Fruit fly (Drosophila melanogaster): ENCODE data around the gene CG33764.

CG33764 gene

dm6 chr3L:4254301-4254834 lies 12.9 kb downstream of the CG33764 start, which contains the start of the genes ago and CG1265 (continued):
- TF ChIP-seq CG14441 (GFP tag; IDR thresholded peaks at IDR 0.05) (peak; percentile 39; the same call in 1 of the 2 replicates), vvl (GFP tag; IDR thresholded peaks at IDR 0.05) (peak; percentile 34; the same call in 1 of the 2 replicates), CG14014 (GFP tag; IDR thresholded peaks at IDR 0.05) (peak; percentile 47), prd (optimal IDR thresholded peaks at IDR 0.05) (no peak), prd (GFP tag; IDR thresholded peaks at IDR 0.05) (peak; percentile 42; the same call in 1 of the 3 replicates), repo (GFP tag; optimal IDR thresholded peaks at IDR 0.05) (no peak), BEAF-32 (GFP tag; optimal IDR thresholded peaks at IDR 0.05) (peak; percentile 67), CG9609 (GFP tag; optimal IDR thresholded peaks at IDR 0.05) (peak; percentile 10), CHES-1-like (GFP tag; optimal IDR thresholded peaks at IDR 0.05) (no peak), CG8359 (GFP tag; optimal IDR thresholded peaks at IDR 0.05; ENCODE audit: borderline replicate concordance) (no peak), ci (GFP tag; IDR thresholded peaks at IDR 0.05) (peak; percentile 6; the same call in 1 of the 3 replicates), CG11723 (GFP tag; optimal IDR thresholded peaks at IDR 0.05) (no peak), exex (tag; optimal IDR thresholded peaks at IDR 0.05) (no peak), CG31441 (GFP tag; IDR thresholded peaks at IDR 0.05) (peak; percentile 69), Sox102F (GFP tag; optimal IDR thresholded peaks at IDR 0.05) (peak; percentile 34), kah (GFP tag; optimal IDR thresholded peaks at IDR 0.05) (no peak), NfI (GFP tag; optimal IDR thresholded peaks at IDR 0.05) (peak; percentile 49), Med (GFP tag) (peak; percentile 74), CG17385 (GFP tag; optimal IDR thresholded peaks at IDR 0.05) (peak; percentile 35), aop (GFP tag; IDR thresholded peaks at IDR 0.05) (no peak), toy (GFP tag; IDR thresholded peaks at IDR 0.05) (no peak), CG2199 (GFP tag; IDR thresholded peaks at IDR 0.05) (no peak), tap (tag; optimal IDR thresholded peaks at IDR 0.05) (no peak), CG16815 (GFP tag; optimal IDR thresholded peaks at IDR 0.05) (no peak), CG10462 (GFP tag; optimal IDR thresholded peaks at IDR 0.05) (no peak), Bdp1 (GFP tag; optimal IDR thresholded peaks at IDR 0.05) (no peak), Jarid2 (GFP tag; optimal IDR thresholded peaks at IDR 0.05) (no peak), esg (GFP tag; conservative IDR thresholded peaks at IDR 0.05) (0 out of 2 replicates have a peak, but pooled peaks have one; percentile 7), rib (GFP tag; IDR thresholded peaks at IDR 0.05) (no peak), stwl (tag; optimal IDR thresholded peaks at IDR 0.05) (peak; percentile 33), YL-1 (GFP tag; optimal IDR thresholded peaks at IDR 0.05) (no peak), nerfin-1 (tag; optimal IDR thresholded peaks at IDR 0.05) (no peak), CG1024 (GFP tag; IDR thresholded peaks at IDR 0.05) (peak; percentile 32; the same call in 1 of the 2 replicates), CG4360 (GFP tag; IDR thresholded peaks at IDR 0.05) (no peak), CG17802 (tag; optimal IDR thresholded peaks at IDR 0.05) (no peak), CG3838 (GFP tag; optimal IDR thresholded peaks at IDR 0.05) (no peak), ind (GFP tag; optimal IDR thresholded peaks at IDR 0.05) (peak; percentile 28), en (GFP tag; optimal IDR thresholded peaks at IDR 0.05) (no peak), CG11560 (tag; IDR thresholded peaks at IDR 0.05) (no peak; the same call in 2 of the 3 replicates), chm (GFP tag; IDR thresholded peaks at IDR 0.05) (no peak), CG12659 (GFP tag; optimal IDR thresholded peaks at IDR 0.05) (peak; percentile 54), CG6683 (GFP tag; optimal IDR thresholded peaks at IDR 0.05) (no peak), CG2129 (GFP tag; IDR thresholded peaks at IDR 0.05; ENCODE audit: partially characterized antibody) (0 out of 2 replicates have a peak, but pooled peaks have one; percentile 11), Xbp1 (GFP tag; optimal IDR thresholded peaks at IDR 0.05) (peak; percentile 29), Hr3 (GFP tag; optimal IDR thresholded peaks at IDR 0.05) (peak; percentile 47), sim (GFP tag; IDR thresholded peaks at IDR 0.05) (no peak), psq (GFP tag; optimal IDR thresholded peaks at IDR 0.05) (no peak), pan (optimal IDR thresholded peaks at IDR 0.05) (no peak), pan (GFP tag; optimal IDR thresholded peaks at IDR 0.05 in 1 of 2, IDR thresholded peaks at IDR 0.05 in 1 of 2) (peak in 1 of 2 experiments; percentile 39), CG31365 (tag; optimal IDR thresholded peaks at IDR 0.05) (no peak), CG16779 (GFP tag; IDR thresholded peaks at IDR 0.05) (no peak)
